Fruit fly (Drosophila melanogaster): ENCODE data around the gene Alg14.

DNA sequence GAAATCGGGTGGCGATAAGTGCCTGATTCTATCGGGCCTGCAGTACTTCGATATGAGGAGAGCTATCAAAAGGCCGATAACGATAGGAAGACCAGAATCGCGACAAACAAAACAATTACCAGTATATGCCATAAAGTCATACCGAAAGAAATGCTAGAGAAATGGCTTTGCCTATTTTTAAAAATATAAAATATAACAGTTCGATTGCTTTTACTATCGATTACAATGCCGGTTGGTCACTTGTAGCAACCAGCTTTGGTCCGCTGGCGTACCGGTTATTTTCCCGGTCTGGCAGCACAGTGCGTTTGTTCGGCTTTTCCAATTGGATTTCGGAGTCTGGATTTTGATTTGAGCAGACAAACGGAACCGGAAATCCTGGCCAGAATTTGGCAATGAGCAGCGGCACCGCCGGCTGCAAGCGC, 9.5 kb upstream of the Alg14 start, which contains the start of the genes shtd, CG6294 and CG6299:
- TF ChIP-seq psq (optimal IDR thresholded peaks at IDR 0.05) (no peak), h (optimal IDR thresholded peaks at IDR 0.05) (no peak), ttk (optimal IDR thresholded peaks at IDR 0.05) (no peak)
